Worm (Caenorhabditis elegans) whole organism, dauer: ENCODE data around the gene dhhc-6.

Experiments used
- unc-62 ChIP-seq: sonication (generic microtip); optimal IDR thresholded peaks from 2 replicates; lab custom pipeline; 2017; ENCODE audit warnings: missing biosample characterization, missing genetic modification reagents, missing genetic modification characterization

dhhc-6 gene

ce11 chrIV:12124314-12125084 is at the start of gene dhhc-6:
Gene dhhc-6, plus strand, starts transcription at chrIV:12124952.
- TF ChIP-seq unc-62 (GFP tag; lab: Kevin White, UChicago), result no peak

DNA sequence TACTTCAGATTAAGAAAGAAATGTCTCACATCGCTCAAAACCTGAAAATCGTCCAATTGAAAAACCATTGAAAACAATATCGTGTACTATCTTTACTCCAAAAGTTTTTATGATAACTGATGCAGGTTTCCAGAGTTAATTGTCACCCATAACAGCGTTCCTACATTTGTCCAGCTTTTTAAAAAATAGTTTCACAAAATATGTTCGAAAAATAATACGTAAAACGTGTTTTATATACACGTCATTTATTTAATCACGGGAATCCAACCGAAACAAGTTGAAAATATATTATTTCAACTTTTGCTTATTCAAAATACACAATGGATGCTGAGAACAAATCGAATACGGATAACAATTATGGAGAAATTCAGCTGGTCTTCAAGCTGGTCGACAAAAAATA is 49.3 kb upstream of the dhhc-6 start, which contains the start of gene K08E4.7:
K08E4.7 (plus strand) TSS at position 301 of the 400 bp plus-strand sequence.
- no peak for TF ChIP-seq unc-62 (GFP tag; lab: Kevin White, UChicago)

DNA sequence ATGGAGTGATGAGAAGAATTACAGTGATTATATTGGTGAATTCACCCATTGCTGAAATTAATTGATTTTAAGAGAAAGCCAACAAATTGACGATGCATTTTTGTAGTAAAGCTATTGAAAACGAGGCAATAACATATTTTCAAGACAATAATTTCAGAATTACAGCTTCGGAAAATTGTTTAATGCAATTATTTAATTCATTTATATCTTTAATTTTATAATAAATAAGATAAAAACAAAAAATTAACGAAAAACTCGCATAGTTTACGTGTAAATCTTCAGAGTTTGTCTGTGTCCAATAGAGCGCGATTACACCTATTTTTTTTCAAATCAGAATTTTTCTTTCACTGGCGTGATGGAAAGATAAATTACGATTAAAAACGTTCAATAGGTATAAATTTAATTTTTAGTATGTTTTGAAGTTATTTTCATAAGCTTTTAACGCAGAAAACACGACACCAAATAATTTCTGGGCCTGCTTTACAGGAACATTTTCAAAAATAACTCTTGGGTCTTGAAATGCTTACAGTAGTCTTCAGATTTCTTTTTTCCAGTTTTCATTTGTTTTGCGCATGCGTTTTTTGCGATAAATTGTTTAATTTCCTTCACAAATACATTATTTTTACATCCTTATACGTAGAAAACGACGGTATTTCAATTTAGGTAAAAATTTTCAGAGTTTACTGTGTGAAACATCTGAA is 46.5 kb upstream of the dhhc-6 start, which contains the start of gene tmed-1:
tmed-1 (minus strand) TSS at position 51 of the 701 bp plus-strand sequence.
- TF ChIP-seq unc-62 (GFP tag; lab: Kevin White, UChicago), result no peak

DNA sequence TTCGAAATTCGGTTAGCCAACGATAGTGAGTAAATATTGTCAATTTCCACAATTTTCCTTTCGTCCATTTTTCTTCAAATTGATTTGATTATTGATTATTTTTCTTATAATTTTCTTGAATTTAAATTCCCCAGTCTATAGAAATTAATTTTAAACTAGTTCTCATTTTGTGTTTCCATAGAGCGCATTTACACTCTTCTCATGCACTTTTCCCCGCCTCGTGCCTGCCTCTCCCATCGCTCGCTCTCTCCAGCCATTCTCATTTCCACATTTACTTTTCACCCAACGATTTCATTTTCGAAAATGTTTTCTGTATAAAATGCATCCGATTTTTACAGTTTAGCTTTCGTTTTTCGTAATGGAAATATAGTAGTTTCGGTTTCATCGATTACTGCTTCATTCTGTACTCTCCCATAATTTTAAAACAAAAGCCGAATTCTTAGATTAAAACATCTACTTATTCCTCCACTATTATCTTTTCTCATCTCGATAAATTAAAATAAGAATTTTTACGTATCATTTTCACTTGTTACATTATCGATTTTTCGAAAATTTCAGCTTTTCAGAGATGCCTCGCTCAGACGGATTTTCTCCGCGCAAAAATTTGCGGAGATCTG is 45.7 kb upstream of the dhhc-6 start, which contains the start of gene lex-1:
lex-1 (plus strand) TSS at position 567 of the 617 bp plus-strand sequence.
- no peak for TF ChIP-seq unc-62 (GFP tag; lab: Kevin White, UChicago)

DNA sequence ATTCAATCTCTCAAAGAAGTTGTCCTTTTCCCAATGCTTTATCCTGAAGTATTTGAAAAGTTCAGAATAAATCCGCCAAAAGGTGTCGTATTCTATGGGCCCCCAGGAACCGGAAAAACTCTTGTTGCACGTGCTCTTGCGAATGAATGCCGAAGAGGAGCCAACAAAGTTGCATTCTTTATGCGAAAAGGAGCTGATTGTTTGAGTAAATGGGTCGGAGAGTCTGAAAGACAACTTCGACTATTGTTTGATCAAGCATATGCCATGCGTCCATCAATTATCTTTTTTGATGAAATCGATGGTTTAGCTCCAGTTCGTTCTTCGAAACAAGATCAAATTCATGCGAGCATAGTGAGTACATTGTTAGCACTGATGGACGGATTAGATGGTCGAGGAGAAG is 43.9 kb upstream of the dhhc-6 start:
- no peak for TF ChIP-seq unc-62 (GFP tag; lab: Kevin White, UChicago)

ce11 chrIV:12084178-12084577 is 40.6 kb upstream of the dhhc-6 start, which contains the start of gene repo-1:
Gene repo-1, plus strand, starts transcription at chrIV:12084478.
- TF ChIP-seq unc-62 (GFP tag; lab: Kevin White, UChicago), result no peak

DNA sequence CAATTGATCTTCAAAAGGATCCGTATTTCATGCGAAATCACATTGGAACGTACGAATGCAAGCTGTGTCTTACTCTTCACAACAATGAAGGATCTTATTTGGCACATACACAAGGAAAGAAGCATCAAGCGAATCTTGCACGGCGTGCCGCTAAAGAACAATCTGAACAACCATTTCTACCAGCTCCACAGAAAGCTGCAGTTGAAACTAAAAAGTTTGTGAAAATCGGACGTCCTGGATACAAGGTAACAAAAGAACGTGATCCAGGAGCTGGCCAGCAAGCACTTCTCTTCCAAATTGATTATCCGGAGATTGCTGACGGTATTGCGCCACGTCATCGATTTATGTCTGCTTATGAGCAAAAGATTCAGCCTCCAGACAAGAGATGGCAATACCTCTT is 40.2 kb upstream of the dhhc-6 start:
- TF ChIP-seq unc-62 (GFP tag; lab: Kevin White, UChicago), result no peak

ce11 chrIV:12085120-12085519 is 39.6 kb upstream of the dhhc-6 start, which contains the start of gene rbm-34:
Gene rbm-34, plus strand, starts transcription at chrIV:12085420.
- TF ChIP-seq unc-62 (GFP tag; lab: Kevin White, UChicago), result no peak

ce11 chrIV:12086498-12086897 is 38.3 kb upstream of the dhhc-6 start:
- no peak for TF ChIP-seq unc-62 (GFP tag; lab: Kevin White, UChicago)

DNA sequence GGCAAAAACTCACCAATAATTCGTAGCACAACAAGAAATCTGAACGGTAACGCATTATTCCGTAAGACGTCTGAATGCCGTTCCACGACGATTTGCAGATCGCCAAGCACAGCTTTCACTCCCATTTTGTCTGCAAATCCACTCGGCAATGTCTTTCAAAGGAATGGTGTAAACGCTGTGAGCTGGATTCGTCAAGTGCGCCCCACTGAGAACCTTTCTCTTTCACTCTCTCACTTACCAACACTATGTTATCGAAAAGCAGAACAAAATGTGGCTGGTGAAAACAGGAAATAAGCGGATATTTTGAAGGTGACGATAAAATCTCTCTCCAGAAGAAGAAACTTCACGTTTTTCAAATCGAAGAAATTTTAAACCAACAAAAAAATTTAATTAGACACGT is 35.9 kb upstream of the dhhc-6 start:
- no peak for TF ChIP-seq unc-62 (GFP tag; lab: Kevin White, UChicago)

DNA sequence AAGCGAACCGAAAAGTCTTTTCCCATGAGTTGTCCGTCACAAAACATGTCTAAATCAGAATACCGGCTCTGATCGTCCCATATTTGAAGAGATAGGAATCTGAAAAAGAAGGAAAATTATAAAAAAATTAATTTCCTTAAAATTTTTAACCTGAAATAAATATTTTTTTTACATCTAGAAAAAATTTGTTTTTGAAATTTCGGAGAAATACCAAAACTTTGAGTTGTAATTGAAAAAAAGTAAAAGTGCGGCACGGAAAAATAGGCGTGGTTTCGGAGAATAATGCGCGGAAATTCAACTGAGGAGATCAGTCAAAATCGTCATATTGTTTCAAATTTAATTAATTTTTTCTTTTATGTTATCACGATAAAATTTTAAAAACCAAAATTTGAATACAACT is 35.2 kb upstream of the dhhc-6 start, which contains the start of gene F11A10.6:
F11A10.6 (minus strand) TSS at position 101 of the 400 bp plus-strand sequence.
- no peak for TF ChIP-seq unc-62 (GFP tag; lab: Kevin White, UChicago)

DNA sequence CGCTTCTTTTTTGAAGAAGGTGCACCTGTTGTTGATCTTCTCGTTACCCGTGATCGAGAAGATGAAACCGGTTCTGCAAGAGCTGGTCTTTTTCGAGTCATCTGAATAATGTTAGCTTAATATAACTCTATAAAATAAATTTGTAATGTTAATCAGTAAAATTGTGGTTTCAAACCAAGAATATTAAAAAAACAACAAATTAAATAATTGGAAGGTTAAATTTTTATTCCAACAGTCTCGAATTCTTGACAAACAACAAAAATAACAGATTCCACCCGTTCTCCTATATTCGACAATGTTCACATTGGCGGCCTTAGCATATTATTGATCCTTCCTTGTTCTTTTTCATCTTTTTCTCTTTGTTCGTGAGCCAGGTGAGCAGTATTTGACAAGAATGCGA is 32.6 kb upstream of the dhhc-6 start, which contains the start of gene mig-32:
mig-32 (minus strand) TSS at position 101 of the 400 bp plus-strand sequence.
- no peak for TF ChIP-seq unc-62 (GFP tag; lab: Kevin White, UChicago)

- no peak for TF ChIP-seq unc-62 (GFP tag; lab: Kevin White, UChicago)
Observed at ce11 chrIV:12093384-12093783, 31.4 kb upstream of the dhhc-6 start, which contains the start of gene cpsf-4. Gene cpsf-4, minus strand, starts transcription at chrIV:12093445.

DNA sequence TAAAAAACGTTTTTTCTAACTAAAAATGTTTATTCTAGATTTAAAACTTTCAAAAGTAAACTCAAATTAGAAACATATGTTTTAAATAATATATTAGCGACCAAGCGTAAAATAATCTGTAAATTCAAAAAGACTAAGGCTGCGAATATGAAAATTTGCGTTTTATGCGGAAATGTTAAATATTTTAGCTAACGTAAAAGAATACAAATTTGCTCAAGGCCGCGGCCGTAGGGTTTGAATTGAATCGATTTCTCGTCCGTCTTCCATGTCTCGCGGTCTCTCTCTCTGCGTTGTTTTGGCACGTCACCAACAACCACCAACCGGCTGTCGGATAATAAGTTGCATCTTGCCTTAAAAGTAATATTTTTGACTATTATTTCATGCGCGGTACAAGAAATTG is 30.9 kb upstream of the dhhc-6 start, which contains the start of gene F11A10.5:
F11A10.5 (plus strand) TSS at position 301 of the 400 bp plus-strand sequence.
- TF ChIP-seq unc-62 (GFP tag; lab: Kevin White, UChicago), result no peak

DNA sequence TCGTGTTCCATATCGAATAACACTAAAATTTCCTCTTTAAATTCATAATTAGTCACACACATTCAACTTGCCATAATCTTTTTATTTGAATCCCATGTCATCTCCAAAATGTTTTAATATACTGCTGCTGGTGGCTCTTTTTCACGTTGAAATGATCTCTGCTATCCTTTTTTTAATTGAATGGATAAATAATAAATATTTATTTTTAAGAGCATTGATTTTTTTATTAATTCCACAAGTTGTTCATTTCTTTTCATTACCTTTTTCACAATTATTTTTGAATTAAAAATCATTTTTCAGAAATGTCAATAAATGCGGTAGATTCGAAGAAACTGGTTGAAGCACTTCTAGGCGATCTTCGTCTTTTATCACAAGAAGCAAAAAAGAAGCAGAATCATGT is 28.3 kb upstream of the dhhc-6 start, which contains the start of gene mon-2:
mon-2 (plus strand) TSS at position 301 of the 400 bp plus-strand sequence.
- TF ChIP-seq unc-62 (GFP tag; lab: Kevin White, UChicago), result no peak
